Fruit fly (Drosophila melanogaster) whole organism, embryonic: Measurements from ENCODE around the gene Rassf.

ENCODE experiments used
- Bdp1 ChIP-seq: fragments of 200-800 bp; sonication (Bioruptor generic); optimal IDR thresholded peaks from 3 replicates; lab custom pipeline; 2016; ENCODE audit warnings: missing biosample characterization, missing genetic modification characterization
- BtbVII ChIP-seq: fragments of 200-800 bp; sonication (Bioruptor generic); optimal IDR thresholded peaks from 3 replicates; lab custom pipeline; 2017; ENCODE audit warnings: missing biosample characterization, mild to moderate bottlenecking, missing genetic modification characterization
- Bteb2 ChIP-seq: fragments of 200-800 bp; sonication (Bioruptor generic); optimal IDR thresholded peaks from 2 replicates; lab custom pipeline; 2016; ENCODE audit warnings: missing biosample characterization, missing genetic modification characterization
- CG10366 ChIP-seq: fragments of 200-800 bp; sonication (Bioruptor generic); IDR thresholded peaks from 2 replicates; pipeline ENCODE4 v1.3.6; 2022; ENCODE audit warnings: missing biosample characterization, missing genetic modification characterization
- CG12659 ChIP-seq: fragments of 200-800 bp; sonication (Bioruptor generic); optimal IDR thresholded peaks from 3 replicates; lab custom pipeline; 2017; ENCODE audit warnings: mild to moderate bottlenecking, missing biosample characterization, missing genetic modification reagents, missing genetic modification characterization
- CG16815 ChIP-seq: fragments of 200-800 bp; sonication (Bioruptor generic); optimal IDR thresholded peaks from 3 replicates; lab custom pipeline; 2017; ENCODE audit warnings: missing biosample characterization, mild to moderate bottlenecking, missing genetic modification characterization
- CG17385 ChIP-seq: fragments of 200-800 bp; sonication (Bioruptor generic); optimal IDR thresholded peaks from 3 replicates; lab custom pipeline; 2018; ENCODE audit warnings: missing biosample characterization, mild to moderate bottlenecking, missing genetic modification characterization
- CG17802 ChIP-seq: fragments of 200-800 bp; sonication (Bioruptor generic); optimal IDR thresholded peaks from 2 replicates; lab custom pipeline; 2018; ENCODE audit warnings: missing biosample characterization, mild to moderate bottlenecking, missing genetic modification characterization, moderate library complexity
- CG2120 ChIP-seq: fragments of 200-800 bp; sonication (Bioruptor generic); optimal IDR thresholded peaks from 3 replicates; lab custom pipeline; 2016; ENCODE audit warnings: missing biosample characterization, missing genetic modification characterization
- CG3065 ChIP-seq: fragments of 200-800 bp; sonication (Bioruptor generic); optimal IDR thresholded peaks from 2 replicates; lab custom pipeline; 2016; ENCODE audit warnings: missing biosample characterization, missing genetic modification characterization
- CG32772 ChIP-seq: fragments of 200-800 bp; sonication (Bioruptor generic); IDR thresholded peaks from 2 replicates; pipeline ENCODE4 v1.3.6; 2022; ENCODE audit warnings: missing biosample characterization, missing genetic modification characterization
- CG34376 ChIP-seq: fragments of 200-800 bp; sonication (Bioruptor generic); optimal IDR thresholded peaks from 2 replicates; lab custom pipeline; 2018; ENCODE audit warnings: missing biosample characterization, mild to moderate bottlenecking, missing genetic modification characterization
- CG34422 ChIP-seq: fragments of 200-800 bp; sonication (Bioruptor generic); IDR thresholded peaks from 3 replicates; pipeline ENCODE4 v1.3.6; 2022; ENCODE audit warnings: missing biosample characterization, missing genetic modification characterization
- CG4404 ChIP-seq: fragments of 200-800 bp; sonication (Bioruptor generic); IDR thresholded peaks from 2 replicates; pipeline ENCODE4 v1.3.6; 2022; ENCODE audit warnings: missing biosample characterization, missing genetic modification characterization
- CG4617 ChIP-seq: fragments of 200-800 bp; sonication (Bioruptor generic); optimal IDR thresholded peaks from 3 replicates; lab custom pipeline; 2016; ENCODE audit warnings: missing biosample characterization, missing genetic modification characterization, borderline replicate concordance
- CG6765 ChIP-seq: fragments of 200-800 bp; sonication (Bioruptor generic); optimal IDR thresholded peaks from 3 replicates; lab custom pipeline; 2017; ENCODE audit warnings: missing biosample characterization, mild to moderate bottlenecking, missing genetic modification characterization
- CG6854 ChIP-seq: fragments of 200-800 bp; sonication (Bioruptor generic); optimal IDR thresholded peaks from 3 replicates; lab custom pipeline; 2017; ENCODE audit warnings: missing biosample characterization, mild to moderate bottlenecking, missing genetic modification characterization
- CG7556 ChIP-seq: fragments of 200-800 bp; sonication (Bioruptor generic); optimal IDR thresholded peaks from 2 replicates; lab custom pipeline; 2017; ENCODE audit warnings: missing biosample characterization, mild to moderate bottlenecking, missing genetic modification characterization
- CG7745 ChIP-seq: fragments of 200-800 bp; sonication (Bioruptor generic); optimal IDR thresholded peaks from 2 replicates; lab custom pipeline; 2018; ENCODE audit warnings: missing biosample characterization, mild to moderate bottlenecking, missing genetic modification characterization, moderate library complexity
- CkIIα-i1 ChIP-seq: fragments of 200-800 bp; sonication (Bioruptor generic); IDR thresholded peaks from 2 replicates; pipeline ENCODE4 v1.3.6; 2022; ENCODE audit warnings: missing biosample characterization, missing genetic modification characterization
- Dad ChIP-seq: fragments of 200-800 bp; sonication (Bioruptor generic); optimal IDR thresholded peaks from 3 replicates; lab custom pipeline; 2016; ENCODE audit warnings: missing biosample characterization, missing genetic modification characterization
- Deaf1 ChIP-seq: fragments of 200-800 bp; optimal IDR thresholded peaks from 3 replicates; lab custom pipeline; 2019; ENCODE audit warnings: missing biosample characterization, mild to moderate bottlenecking, missing genetic modification characterization, moderate library complexity
- Doc2 ChIP-seq: fragments of 200-800 bp; sonication (Bioruptor generic); IDR thresholded peaks from 2 replicates; pipeline ENCODE4 v1.3.6; 2022; ENCODE audit warnings: missing biosample characterization, missing genetic modification characterization
- Dp ChIP-seq: fragments of 200-800 bp; sonication (Bioruptor generic); optimal IDR thresholded peaks from 2 replicates; lab custom pipeline; 2018; ENCODE audit warnings: missing biosample characterization, mild to moderate bottlenecking, missing genetic modification characterization, moderate library complexity
- Eip74EF ChIP-seq, 2 experiments: fragments of 200-800 bp in 1 of 2; fragments of >200 bp in 1 of 2; sonication (Bioruptor generic) in 1 of 2; optimal IDR thresholded peaks; 2 replicates each; lab custom pipeline; 2017 to 2019; ENCODE audit warnings: missing biosample characterization in 2 of 2, missing genetic modification characterization in 2 of 2, mild to moderate bottlenecking in 1 of 2, moderate library complexity in 1 of 2
- HLH54F ChIP-seq: fragments of 200-800 bp; sonication (Bioruptor generic); optimal IDR thresholded peaks from 3 replicates; lab custom pipeline; 2016; ENCODE audit warnings: missing biosample characterization, missing genetic modification characterization
- Stat92E ChIP-seq, 3 experiments: fragments of >200 bp in 2 of 3; fragments of 200-800 bp in 1 of 3; sonication (Bioruptor generic) in 1 of 3; optimal IDR thresholded peaks; 2 replicates each; lab custom pipeline; 2017 to 2019; ENCODE audit warnings: missing biosample characterization in 3 of 3, missing genetic modification characterization in 3 of 3, mild to moderate bottlenecking in 1 of 3, moderate library complexity in 1 of 3
- ap ChIP-seq: fragments of 200-800 bp; sonication (Bioruptor generic); IDR thresholded peaks from 2 replicates; pipeline ENCODE4 v1.3.6; 2022; ENCODE audit warnings: missing biosample characterization, missing genetic modification characterization
- chinmo ChIP-seq: fragments of 200-800 bp; sonication (Bioruptor generic); IDR thresholded peaks from 4 replicates; pipeline ENCODE4 v1.3.6; 2022; ENCODE audit warnings: missing biosample characterization, missing genetic modification characterization; ENCODE audit not compliant: partially characterized antibody
- corto ChIP-seq: fragments of 200-800 bp; sonication (Bioruptor generic); optimal IDR thresholded peaks from 2 replicates; lab custom pipeline; 2016; ENCODE audit warnings: missing biosample characterization, mild to moderate bottlenecking, missing genetic modification characterization, moderate library complexity
- exex ChIP-seq: fragments of 200-800 bp; sonication (Bioruptor generic); optimal IDR thresholded peaks from 4 replicates; lab custom pipeline; 2018; ENCODE audit warnings: missing biosample characterization, mild to moderate bottlenecking, missing genetic modification characterization, moderate library complexity
- fd3F ChIP-seq: fragments of 200-800 bp; sonication (Bioruptor generic); optimal IDR thresholded peaks from 2 replicates; lab custom pipeline; 2018; ENCODE audit warnings: missing biosample characterization, mild to moderate bottlenecking, missing genetic modification characterization, moderate library complexity
- grn ChIP-seq: fragments of 200-800 bp; sonication (Bioruptor generic); optimal IDR thresholded peaks from 3 replicates; lab custom pipeline; 2017; ENCODE audit warnings: missing biosample characterization, missing genetic modification characterization
- kah ChIP-seq: fragments of 200-800 bp; sonication (Bioruptor generic); optimal IDR thresholded peaks from 2 replicates; lab custom pipeline; 2018; ENCODE audit warnings: missing biosample characterization, mild to moderate bottlenecking, missing genetic modification characterization
- lab ChIP-seq: fragments of 200-800 bp; sonication (Bioruptor generic); optimal IDR thresholded peaks from 3 replicates; lab custom pipeline; 2017; ENCODE audit warnings: missing biosample characterization, missing genetic modification characterization, mild to moderate bottlenecking, moderate library complexity, missing genetic modification reagents
- mirr ChIP-seq: fragments of 200-800 bp; sonication (Bioruptor generic); optimal IDR thresholded peaks from 3 replicates; lab custom pipeline; 2018; ENCODE audit warnings: missing biosample characterization, mild to moderate bottlenecking, missing genetic modification characterization
- nerfin-1 ChIP-seq: fragments of 200-800 bp; sonication (Bioruptor generic); optimal IDR thresholded peaks from 3 replicates; lab custom pipeline; 2019; ENCODE audit warnings: missing biosample characterization, mild to moderate bottlenecking, missing genetic modification characterization, moderate library complexity
- sd ChIP-seq: fragments of 200-800 bp; sonication (Bioruptor generic); optimal IDR thresholded peaks from 3 replicates; lab custom pipeline; 2018; ENCODE audit warnings: missing biosample characterization, mild to moderate bottlenecking, missing genetic modification characterization, moderate library complexity
- sqz ChIP-seq: fragments of 200-800 bp; sonication (Bioruptor generic); optimal IDR thresholded peaks from 3 replicates; lab custom pipeline; 2018; ENCODE audit warnings: missing biosample characterization, mild to moderate bottlenecking, missing genetic modification characterization
- sug ChIP-seq: fragments of 200-800 bp; optimal IDR thresholded peaks from 2 replicates; lab custom pipeline; 2019; ENCODE audit warnings: missing biosample characterization, mild to moderate bottlenecking, missing genetic modification characterization, moderate library complexity
- tio ChIP-seq: fragments of 200-800 bp; sonication (Bioruptor generic); optimal IDR thresholded peaks from 2 replicates; lab custom pipeline; 2017; ENCODE audit warnings: missing biosample characterization, missing genetic modification characterization, inconsistent platforms
- trem ChIP-seq: fragments of 200-800 bp; optimal IDR thresholded peaks from 3 replicates; lab custom pipeline; 2019; ENCODE audit warnings: missing biosample characterization, mild to moderate bottlenecking, missing genetic modification characterization, moderate library complexity

The Rassf gene

dm6 chr3R:23099233-23099632 lies 18.5 kb downstream of the Rassf start, which contains the start of gene CG6738 (continued):
- TF ChIP-seq nerfin-1 (no peak), mirr (GFP tag; lab: Kevin White, UChicago) (no peak)

- TF ChIP-seq sd (tag; lab: Kevin White, UChicago) = peak; percentile 31
- peak; percentile 50 for TF ChIP-seq lab (GFP tag; lab: Kevin White, UChicago)
- TF ChIP-seq grn (GFP tag; lab: Kevin White, UChicago) = peak; percentile 40
- peak; percentile 69 for TF ChIP-seq mirr (GFP tag; lab: Kevin White, UChicago)
- peak; percentile 68 for TF ChIP-seq exex (tag; lab: Kevin White, UChicago)
- no peak for TF ChIP-seq CG6854 (GFP tag; lab: Kevin White, UChicago)
- TF ChIP-seq CG12659 (GFP tag; lab: Kevin White, UChicago) = no peak
- no peak for TF ChIP-seq BtbVII (GFP tag; lab: Kevin White, UChicago)
- peak; percentile 50 for TF ChIP-seq CG34376 (GFP tag; lab: Kevin White, UChicago)
These were observed 20.4 kb downstream of the Rassf start, which contains the start of gene CG6733 for dm6 chr3R:23097197-23097809. Gene CG6733, plus strand, starts transcription at chr3R:23097728.

dm6 chr3R:23095346-23095745 lies 22.4 kb downstream of the Rassf start, which contains the start of gene CG17109:
Gene CG17109, plus strand, starts transcription at chr3R:23095690.
- TF ChIP-seq CG17385 (GFP tag; lab: Kevin White, UChicago) (no peak), sd (tag; lab: Kevin White, UChicago) (peak; percentile 2), kah (GFP tag; lab: Kevin White, UChicago) (no peak), Bdp1 (GFP tag; lab: Kevin White, UChicago) (no peak), CG34422 (GFP tag; lab: Robert Waterston, UW) (no peak), trem (no peak), CG7745 (tag; lab: Kevin White, UChicago) (no peak), CG7556 (no peak), exex (tag; lab: Kevin White, UChicago) (peak; percentile 93), Bteb2 (GFP tag; lab: Kevin White, UChicago) (no peak), CG6765 (GFP tag; lab: Kevin White, UChicago) (no peak), CkIIα-i1 (GFP tag; lab: Robert Waterston, UW) (no peak), CG4404 (GFP tag; lab: Robert Waterston, UW) (no peak), CG17802 (tag; lab: Kevin White, UChicago) (no peak), CG34376 (GFP tag; lab: Kevin White, UChicago) (peak; percentile 86), HLH54F (GFP tag; lab: Kevin White, UChicago) (no peak), tio (GFP tag; lab: Kevin White, UChicago) (no peak), CG4617 (no peak), sug (tag; lab: Kevin White, UChicago) (peak; percentile 32), CG32772 (no peak), CG3065 (no peak), mirr (GFP tag; lab: Kevin White, UChicago) (peak; percentile 14)
- TF ChIP-seq, all 482 proteins: peak for 5

dm6 chr3R:23091586-23092228 lies 26.0 kb downstream of the Rassf start, which contains the start of the genes CG17110 and CG6726:
Gene CG17110, plus strand, starts transcription at chr3R:23091724.
Gene CG6726, plus strand, starts transcription at chr3R:23091724.
- TF ChIP-seq Eip74EF (GFP tag; optimal IDR thresholded peaks at IDR 0.05; lab: Kevin White, UChicago) = no peak
- TF ChIP-seq CG4404 (GFP tag; lab: Robert Waterston, UW) = no peak
- TF ChIP-seq CG2120 = no peak
- no peak for TF ChIP-seq CG16815
- TF ChIP-seq Deaf1 (tag; lab: Kevin White, UChicago) = no peak
- peak; percentile 33 for TF ChIP-seq sd (tag; lab: Kevin White, UChicago)
- no peak for TF ChIP-seq CG10366
- no peak for TF ChIP-seq Doc2 (GFP tag; lab: Robert Waterston, UW)
- no peak for TF ChIP-seq Dad (GFP tag; lab: Kevin White, UChicago)
- peak; percentile 50 for TF ChIP-seq Dp (GFP tag; lab: Kevin White, UChicago)
- no peak for TF ChIP-seq fd3F (GFP tag; lab: Kevin White, UChicago)
- TF ChIP-seq sqz (GFP tag; lab: Kevin White, UChicago) = no peak
- no peak for TF ChIP-seq ap (GFP tag; lab: Robert Waterston, UW)
- no peak for TF ChIP-seq Stat92E (GFP tag; optimal IDR thresholded peaks at IDR 0.05; lab: Kevin White, UChicago)
- TF ChIP-seq chinmo = 0 out of 4 replicates have a peak, but pooled peaks have one; percentile 20
- TF ChIP-seq CG34376 (GFP tag; lab: Kevin White, UChicago) = no peak
- TF ChIP-seq corto (GFP tag; lab: Kevin White, UChicago) = no peak
